Fruit fly (Drosophila melanogaster) whole organism, embryonic: ENCODE data around the gene CG14628.

Experiments
- Abd-B ChIP-seq: fragments of 200-800 bp; sonication (Bioruptor generic); optimal IDR thresholded peaks from 2 replicates; lab custom pipeline; 2018; ENCODE audit warnings: missing biosample characterization, mild to moderate bottlenecking, missing genetic modification characterization, moderate library complexity
- B-H1 ChIP-seq: fragments of 200-800 bp; sonication (Bioruptor generic); IDR thresholded peaks from 3 replicates; pipeline ENCODE4 v1.3.6; 2022; ENCODE audit warnings: missing biosample characterization, missing genetic modification characterization
- BEAF-32 ChIP-seq: fragments of 200-800 bp; sonication (Bioruptor generic); optimal IDR thresholded peaks from 3 replicates; lab custom pipeline; 2017; ENCODE audit warnings: missing biosample characterization, missing genetic modification characterization, mild to moderate bottlenecking, moderate library complexity, missing genetic modification reagents
- BtbVII ChIP-seq: fragments of 200-800 bp; sonication (Bioruptor generic); optimal IDR thresholded peaks from 3 replicates; lab custom pipeline; 2017; ENCODE audit warnings: missing biosample characterization, mild to moderate bottlenecking, missing genetic modification characterization
- CG10366 ChIP-seq: fragments of 200-800 bp; sonication (Bioruptor generic); IDR thresholded peaks from 2 replicates; pipeline ENCODE4 v1.3.6; 2022; ENCODE audit warnings: missing biosample characterization, missing genetic modification characterization
- CG11093 ChIP-seq: fragments of 200-800 bp; sonication (Bioruptor generic); IDR thresholded peaks from 3 replicates; pipeline ENCODE4 v1.3.6; 2022; ENCODE audit warnings: missing biosample characterization, missing genetic modification characterization
- CG12391 ChIP-seq: fragments of 200-800 bp; sonication (Bioruptor generic); optimal IDR thresholded peaks from 3 replicates; lab custom pipeline; 2018; ENCODE audit warnings: missing biosample characterization, mild to moderate bottlenecking, missing genetic modification characterization, moderate library complexity
- CG13123 ChIP-seq: fragments of 200-800 bp; sonication (Bioruptor generic); optimal IDR thresholded peaks from 2 replicates; lab custom pipeline; 2016; ENCODE audit warnings: missing biosample characterization, missing genetic modification characterization
- CG15073 ChIP-seq: fragments of 200-800 bp; sonication (Bioruptor generic); optimal IDR thresholded peaks from 2 replicates; lab custom pipeline; 2016; ENCODE audit warnings: missing biosample characterization, missing genetic modification characterization
- CG17361 ChIP-seq: fragments of 200-800 bp; sonication (Bioruptor generic); IDR thresholded peaks from 3 replicates; pipeline ENCODE4 v1.3.6; 2022; ENCODE audit warnings: missing biosample characterization, missing genetic modification characterization
- CG17912 ChIP-seq: fragments of 200-800 bp; sonication (Bioruptor generic); optimal IDR thresholded peaks from 2 replicates; lab custom pipeline; 2018; ENCODE audit warnings: missing biosample characterization, mild to moderate bottlenecking, missing genetic modification characterization
- CG18599 ChIP-seq: fragments of 200-800 bp; sonication (Bioruptor generic); optimal IDR thresholded peaks from 3 replicates; lab custom pipeline; 2017; ENCODE audit warnings: missing biosample characterization, missing genetic modification characterization, mild to moderate bottlenecking, moderate library complexity, missing genetic modification reagents
- CG30431 ChIP-seq: fragments of 200-800 bp; sonication (Bioruptor generic); optimal IDR thresholded peaks from 2 replicates; lab custom pipeline; 2017; ENCODE audit warnings: missing biosample characterization, missing genetic modification characterization
- CG32532 ChIP-seq: fragments of 200-800 bp; sonication (Bioruptor generic); IDR thresholded peaks from 2 replicates; pipeline ENCODE4 v1.3.6; 2022; ENCODE audit warnings: missing biosample characterization, missing genetic modification characterization
- CG4328 ChIP-seq: fragments of 200-800 bp; sonication (Bioruptor generic); optimal IDR thresholded peaks from 3 replicates; lab custom pipeline; 2017; ENCODE audit warnings: missing biosample characterization, missing genetic modification reagents, missing genetic modification characterization
- CG4617 ChIP-seq: fragments of 200-800 bp; sonication (Bioruptor generic); optimal IDR thresholded peaks from 3 replicates; lab custom pipeline; 2016; ENCODE audit warnings: missing biosample characterization, missing genetic modification characterization, borderline replicate concordance
- CG4707 ChIP-seq: fragments of 200-800 bp; sonication (Bioruptor generic); optimal IDR thresholded peaks from 2 replicates; lab custom pipeline; 2018; ENCODE audit warnings: missing biosample characterization, mild to moderate bottlenecking, missing genetic modification characterization, moderate library complexity
- CG5245 ChIP-seq: fragments of 200-800 bp; sonication (Bioruptor generic); optimal IDR thresholded peaks from 3 replicates; lab custom pipeline; 2016; ENCODE audit warnings: missing biosample characterization, missing genetic modification characterization
- CG6683 ChIP-seq: fragments of 200-800 bp; sonication (Bioruptor generic); optimal IDR thresholded peaks from 2 replicates; lab custom pipeline; 2017; ENCODE audit warnings: missing biosample characterization, mild to moderate bottlenecking, missing genetic modification characterization, missing genetic modification reagents
- CG8290 ChIP-seq, 3 experiments: fragments of 200-800 bp; sonication (Bioruptor generic); optimal IDR thresholded peaks; 2 replicates each; lab custom pipeline; 2016 to 2019; ENCODE audit warnings: missing biosample characterization in 3 of 3, missing genetic modification characterization in 3 of 3, mild to moderate bottlenecking in 2 of 3, moderate library complexity in 1 of 3
- CG9609 ChIP-seq: fragments of 200-800 bp; sonication (Bioruptor generic); optimal IDR thresholded peaks from 3 replicates; lab custom pipeline; 2016; ENCODE audit warnings: missing biosample characterization, missing genetic modification characterization
- Drgx ChIP-seq: fragments of 200-800 bp; sonication (Bioruptor generic); IDR thresholded peaks from 2 replicates; pipeline ENCODE4 v1.3.6; 2022; ENCODE audit warnings: missing biosample characterization, missing genetic modification characterization
- E2f2 ChIP-seq: fragments of 200-800 bp; sonication (Bioruptor generic); IDR thresholded peaks from 2 replicates; pipeline ENCODE4 v1.3.6; 2022; ENCODE audit warnings: missing biosample characterization, missing genetic modification characterization
- H2.0 ChIP-seq: fragments of 200-800 bp; sonication (Bioruptor generic); IDR thresholded peaks from 2 replicates; pipeline ENCODE4 v1.3.6; 2022; ENCODE audit warnings: missing biosample characterization, missing genetic modification characterization
- HLH3B ChIP-seq: fragments of 200-800 bp; sonication (Bioruptor generic); IDR thresholded peaks from 2 replicates; pipeline ENCODE4 v1.3.6; 2022; ENCODE audit warnings: missing biosample characterization, missing genetic modification characterization
- Hey ChIP-seq: fragments of 200-800 bp; sonication (Bioruptor generic); optimal IDR thresholded peaks from 3 replicates; lab custom pipeline; 2018; ENCODE audit warnings: missing biosample characterization, mild to moderate bottlenecking, missing genetic modification characterization
- HmgD ChIP-seq: fragments of 200-800 bp; sonication (Bioruptor generic); optimal IDR thresholded peaks from 3 replicates; lab custom pipeline; 2016; ENCODE audit warnings: missing biosample characterization, missing genetic modification characterization
- HmgZ ChIP-seq: fragments of 200-800 bp; sonication (Bioruptor generic); optimal IDR thresholded peaks from 2 replicates; lab custom pipeline; 2018; ENCODE audit warnings: missing biosample characterization, mild to moderate bottlenecking, missing genetic modification characterization
- MESR4 ChIP-seq: fragments of 200-800 bp; sonication (Bioruptor generic); optimal IDR thresholded peaks from 2 replicates; lab custom pipeline; 2018; ENCODE audit warnings: missing biosample characterization, mild to moderate bottlenecking, missing genetic modification characterization, moderate library complexity
- Ravus ChIP-seq: fragments of 200-800 bp; sonication (Bioruptor generic); IDR thresholded peaks from 2 replicates; pipeline ENCODE4 v1.3.6; 2022; ENCODE audit warnings: missing biosample characterization, missing genetic modification characterization
- Spps ChIP-seq: fragments of 200-800 bp; sonication (Bioruptor generic); optimal IDR thresholded peaks from 2 replicates; lab custom pipeline; 2018; ENCODE audit warnings: missing biosample characterization, mild to moderate bottlenecking, missing genetic modification characterization
- Ssrp ChIP-seq: fragments of 200-800 bp; sonication (Bioruptor generic); optimal IDR thresholded peaks from 2 replicates; lab custom pipeline; 2018; ENCODE audit warnings: missing biosample characterization, mild to moderate bottlenecking, missing genetic modification characterization, moderate library complexity
- Taf1 ChIP-seq: fragments of 200-800 bp; sonication (Bioruptor generic); IDR thresholded peaks from 2 replicates; pipeline ENCODE4 v1.3.6; 2022; ENCODE audit warnings: missing biosample characterization, missing genetic modification characterization
- Vsx1 ChIP-seq: fragments of 200-800 bp; sonication (Bioruptor generic); optimal IDR thresholded peaks from 2 replicates; lab custom pipeline; 2017; ENCODE audit warnings: missing biosample characterization, mild to moderate bottlenecking, missing genetic modification characterization, missing genetic modification reagents
- ato ChIP-seq: fragments of 200-800 bp; sonication (Bioruptor generic); IDR thresholded peaks from 2 replicates; pipeline ENCODE4 v1.3.6; 2022; ENCODE audit warnings: missing biosample characterization, missing genetic modification characterization; ENCODE audit not compliant: partially characterized antibody
- ci ChIP-seq: fragments of 200-800 bp; sonication (Bioruptor generic); IDR thresholded peaks from 3 replicates; pipeline ENCODE4 v1.3.6; 2022; ENCODE audit warnings: missing biosample characterization, missing genetic modification characterization
- crc ChIP-seq: fragments of 200-800 bp; sonication (Bioruptor generic); optimal IDR thresholded peaks from 2 replicates; lab custom pipeline; 2016; ENCODE audit warnings: missing biosample characterization, missing genetic modification characterization
- dmrt11E ChIP-seq: fragments of 200-800 bp; sonication (Bioruptor generic); optimal IDR thresholded peaks from 3 replicates; lab custom pipeline; 2018; ENCODE audit warnings: missing biosample characterization, mild to moderate bottlenecking, missing genetic modification characterization, moderate library complexity
- eyg ChIP-seq: fragments of 200-800 bp; sonication (Bioruptor generic); optimal IDR thresholded peaks from 3 replicates; lab custom pipeline; 2016; ENCODE audit warnings: missing biosample characterization, missing genetic modification characterization
- fd64A ChIP-seq: fragments of 200-800 bp; sonication (Bioruptor generic); optimal IDR thresholded peaks from 3 replicates; lab custom pipeline; 2018; ENCODE audit warnings: missing biosample characterization, mild to moderate bottlenecking, missing genetic modification characterization
- insv ChIP-seq, 2 experiments: fragments of 200-800 bp; sonication (Bioruptor generic); optimal IDR thresholded peaks; 3 replicates each; lab custom pipeline; 2016 to 2018; ENCODE audit warnings: missing biosample characterization in 2 of 2, missing genetic modification characterization in 2 of 2
- kay ChIP-seq: fragments of 200-800 bp; sonication (Bioruptor generic); optimal IDR thresholded peaks from 2 replicates; lab custom pipeline; 2016; ENCODE audit warnings: missing biosample characterization, missing genetic modification characterization
- knrl ChIP-seq: fragments of 200-800 bp; sonication (Bioruptor generic); IDR thresholded peaks from 3 replicates; pipeline ENCODE4 v1.3.6; 2022; ENCODE audit warnings: missing biosample characterization, missing genetic modification characterization; ENCODE audit not compliant: partially characterized antibody
- lab ChIP-seq: fragments of 200-800 bp; sonication (Bioruptor generic); optimal IDR thresholded peaks from 3 replicates; lab custom pipeline; 2017; ENCODE audit warnings: missing biosample characterization, missing genetic modification characterization, mild to moderate bottlenecking, moderate library complexity, missing genetic modification reagents
- prd ChIP-seq, 3 experiments: fragments of >200 bp in 2 of 3; fragments of 200-800 bp in 1 of 3; sonication (Bioruptor generic) in 1 of 3; optimal IDR thresholded peaks in 2 of 3; IDR thresholded peaks in 1 of 3; 2 replicates in 2 of 3; 3 replicates in 1 of 3; pipeline versions ENCODE4 v1.3.6 to Lab custom; 2017 to 2022; ENCODE audit warnings: missing biosample characterization in 1 of 3, missing genetic modification characterization in 1 of 3
- schlank ChIP-seq: fragments of 200-800 bp; sonication (Bioruptor generic); optimal IDR thresholded peaks from 2 replicates; lab custom pipeline; 2018; ENCODE audit warnings: missing biosample characterization, mild to moderate bottlenecking, missing genetic modification characterization
- so ChIP-seq: fragments of 200-800 bp; sonication (Bioruptor generic); IDR thresholded peaks from 3 replicates; pipeline ENCODE4 v1.3.6; 2022; ENCODE audit warnings: missing biosample characterization, missing genetic modification characterization
- tap ChIP-seq: fragments of 200-800 bp; optimal IDR thresholded peaks from 3 replicates; lab custom pipeline; 2019; ENCODE audit warnings: missing biosample characterization, mild to moderate bottlenecking, missing genetic modification characterization, moderate library complexity
- tgo ChIP-seq: fragments of 200-800 bp; sonication (Bioruptor generic); IDR thresholded peaks from 3 replicates; pipeline ENCODE4 v1.3.6; 2022; ENCODE audit warnings: missing biosample characterization, missing genetic modification characterization
- usp ChIP-seq: fragments of >200 bp; optimal IDR thresholded peaks from 2 replicates; lab custom pipeline; 2017; ENCODE audit warnings: missing biosample characterization, missing genetic modification characterization

Gene CG14628

dm6 chrX:1171018-1171417, 25.6 kb downstream of the CG14628 start (continued):
- peak; percentile 27 for TF ChIP-seq dmrt11E (tag; lab: Kevin White, UChicago)
- peak; percentile 32; the same call in 2 of the 3 replicates for TF ChIP-seq tgo (GFP tag; lab: Robert Waterston, UW)
- TF ChIP-seq CG32532: peak; percentile 34
- no peak for TF ChIP-seq Vsx1 (GFP tag; lab: Kevin White, UChicago)
- peak; percentile 6; the same call in 1 of the 2 replicates for TF ChIP-seq H2.0 (GFP tag; lab: Robert Waterston, UW)
- TF ChIP-seq eyg (GFP tag; lab: Kevin White, UChicago): no peak
- TF ChIP-seq CG30431 (GFP tag; lab: Kevin White, UChicago): no peak
- TF ChIP-seq CG4328: peak; percentile 47
- TF ChIP-seq HmgD: no peak
- no peak for TF ChIP-seq usp (GFP tag; lab: Kevin White, UChicago)
- TF ChIP-seq Drgx: 0 out of 2 replicates have a peak, but pooled peaks have one; percentile 40
- TF ChIP-seq CG11093 (GFP tag; lab: Robert Waterston, UW): no peak
- no peak for TF ChIP-seq Ravus (GFP tag; lab: Robert Waterston, UW)
- no peak for TF ChIP-seq ato (GFP tag; lab: Robert Waterston, UW)
- TF ChIP-seq Taf1 (GFP tag; lab: Robert Waterston, UW): no peak
- TF ChIP-seq ci (GFP tag; lab: Robert Waterston, UW): no peak; the same call in 2 of the 3 replicates
- peak; percentile 59 for TF ChIP-seq lab
- TF ChIP-seq kay (GFP tag; lab: Kevin White, UChicago): peak; percentile 27
- peak; percentile 11 for TF ChIP-seq CG6683
- TF ChIP-seq MESR4 (GFP tag; lab: Kevin White, UChicago): no peak
- TF ChIP-seq HLH3B (GFP tag; lab: Robert Waterston, UW): no peak
- no peak for TF ChIP-seq CG4707 (GFP tag; lab: Kevin White, UChicago)
- TF ChIP-seq Ssrp (tag; lab: Kevin White, UChicago): peak; percentile 1
- peak; percentile 34 for TF ChIP-seq HmgZ (tag; lab: Kevin White, UChicago)
- peak; percentile 59 for TF ChIP-seq CG17361
- TF ChIP-seq CG13123 (GFP tag; lab: Kevin White, UChicago): no peak
- TF ChIP-seq knrl: no peak
- TF ChIP-seq CG17912 (GFP tag; lab: Kevin White, UChicago): no peak
- TF ChIP-seq fd64A: no peak
- TF ChIP-seq insv (GFP tag; optimal IDR thresholded peaks at IDR 0.05; lab: Kevin White, UChicago): no peak
- TF ChIP-seq B-H1 (GFP tag; lab: Robert Waterston, UW): no peak
- no peak for TF ChIP-seq Abd-B (GFP tag; lab: Kevin White, UChicago)
- no peak; the same call in 1 of the 2 replicates for TF ChIP-seq E2f2 (GFP tag; lab: Robert Waterston, UW)
- TF ChIP-seq CG5245 (GFP tag; lab: Kevin White, UChicago): no peak
- TF ChIP-seq BtbVII (GFP tag; lab: Kevin White, UChicago): peak; percentile 61
- no peak for TF ChIP-seq prd (optimal IDR thresholded peaks at IDR 0.05; lab: Kevin White, UChicago)
- 0 out of 3 replicates have a peak, but pooled peaks have one; percentile 31 for TF ChIP-seq prd (GFP tag; IDR thresholded peaks at IDR 0.05; lab: Robert Waterston, UW)
- no peak for TF ChIP-seq CG15073
- peak; percentile 79 for TF ChIP-seq CG18599 (GFP tag; lab: Kevin White, UChicago)
- no peak for TF ChIP-seq Spps (tag; lab: Kevin White, UChicago)
- TF ChIP-seq BEAF-32 (GFP tag; lab: Kevin White, UChicago): no peak
- TF ChIP-seq CG10366 (GFP tag; lab: Robert Waterston, UW): no peak
- TF ChIP-seq Hey (tag; lab: Kevin White, UChicago): no peak
- TF ChIP-seq CG12391: peak; percentile 37
- no peak for TF ChIP-seq CG9609
- peak; percentile 2 for TF ChIP-seq crc (GFP tag; lab: Kevin White, UChicago)
- no peak for TF ChIP-seq so (GFP tag; lab: Robert Waterston, UW)
- no peak for TF ChIP-seq CG4617 (GFP tag; lab: Kevin White, UChicago)
- TF ChIP-seq CG8290 (GFP tag; optimal IDR thresholded peaks at IDR 0.05; lab: Kevin White, UChicago): no peak
- peak in 1 of 2 experiments; percentile 8 for TF ChIP-seq CG8290 (tag; optimal IDR thresholded peaks at IDR 0.05; lab: Kevin White, UChicago)
- peak; percentile 21 for TF ChIP-seq tap
- peak; percentile 19 for TF ChIP-seq schlank
